Worm (Caenorhabditis elegans) whole organism, dauer: ENCODE measurements around the gene cfap-36.
"Not testable (repeated sequence)": the region's sequence is repeated elsewhere in the genome, so short reads cannot be mapped to it uniquely, and the experiment has no call there.

Experiments
- unc-62 ChIP-seq: sonication (generic microtip); optimal IDR thresholded peaks from 2 replicates; lab custom pipeline; 2017; ENCODE audit warnings: missing biosample characterization, missing genetic modification reagents, missing genetic modification characterization

cfap-36 gene

ce11 chrV:172110-172509 is at the start of gene cfap-36:
Gene cfap-36 (minus strand): TSS chrV:172210.
- TF ChIP-seq unc-62 (GFP tag; lab: Kevin White, UChicago) = no peak

- TF ChIP-seq unc-62 (GFP tag; lab: Kevin White, UChicago) = no peak
Measured at ce11 chrV:219632-220031, 47.6 kb upstream of the cfap-36 start, which contains the start of gene srh-80. Gene srh-80 (plus strand): TSS chrV:219932.

ce11 chrV:216847-217246 is 44.8 kb upstream of the cfap-36 start, which contains the start of gene srh-78:
Gene srh-78 (plus strand): TSS chrV:217147.
- TF ChIP-seq unc-62 (GFP tag; lab: Kevin White, UChicago) = no peak

ce11 chrV:215697-216096 is 43.7 kb upstream of the cfap-36 start:
- no peak for TF ChIP-seq unc-62 (GFP tag; lab: Kevin White, UChicago)

- not testable (repeated sequence) for TF ChIP-seq unc-62 (GFP tag; lab: Kevin White, UChicago)
Measured at ce11 chrV:212687-213086, 40.7 kb upstream of the cfap-36 start, which contains the start of gene DC2.5. Gene DC2.5 (minus strand): TSS chrV:212787.

- no peak for TF ChIP-seq unc-62 (GFP tag; lab: Kevin White, UChicago)
Measured at ce11 chrV:211388-212168, 39.6 kb upstream of the cfap-36 start.

ce11 chrV:206814-207213 is 34.8 kb upstream of the cfap-36 start:
- no peak for TF ChIP-seq unc-62 (GFP tag; lab: Kevin White, UChicago)

ce11 chrV:203855-204432 is 31.9 kb upstream of the cfap-36 start, which contains the start of gene lec-12:
Gene lec-12 (plus strand): TSS chrV:204382.
- TF ChIP-seq unc-62 (GFP tag; lab: Kevin White, UChicago) = no peak

ce11 chrV:201300-201699 is 29.3 kb upstream of the cfap-36 start, which contains the start of gene trpp-1:
Gene trpp-1 (plus strand): TSS chrV:201600.
- no peak for TF ChIP-seq unc-62 (GFP tag; lab: Kevin White, UChicago)

- TF ChIP-seq unc-62 (GFP tag; lab: Kevin White, UChicago) = no peak
Measured at ce11 chrV:194760-195159, 22.8 kb upstream of the cfap-36 start.

- no peak for TF ChIP-seq unc-62 (GFP tag; lab: Kevin White, UChicago)
Measured at ce11 chrV:189436-189835, 17.4 kb upstream of the cfap-36 start.

- no peak for TF ChIP-seq unc-62 (GFP tag; lab: Kevin White, UChicago)
Measured at ce11 chrV:185694-186217, 13.7 kb upstream of the cfap-36 start, which contains the start of gene arid-1. Gene arid-1 (plus strand): TSS chrV:186167.

ce11 chrV:185124-185523 is 13.1 kb upstream of the cfap-36 start:
- TF ChIP-seq unc-62 (GFP tag; lab: Kevin White, UChicago) = no peak

ce11 chrV:176870-177467 is 5.0 kb upstream of the cfap-36 start, which contains the start of gene cul-3:
Gene cul-3 (plus strand): TSS chrV:177417.
- TF ChIP-seq unc-62 (GFP tag; lab: Kevin White, UChicago) = no peak

- TF ChIP-seq unc-62 (GFP tag; lab: Kevin White, UChicago) = no peak
Measured at ce11 chrV:174520-174919, 2.5 kb upstream of the cfap-36 start.

- no peak for TF ChIP-seq unc-62 (GFP tag; lab: Kevin White, UChicago)
Measured at ce11 chrV:173437-173836, 1.4 kb upstream of the cfap-36 start.
